Worm (Caenorhabditis elegans) whole organism, early embryonic: ENCODE results near the gene exc-7.

Experiments
- ama-1 ChIP-seq: fragments of 150-350 bp; optimal IDR thresholded peaks from 2 replicates; lab custom pipeline; 2014
- ets-7 ChIP-seq: sonication (generic microtip); optimal IDR thresholded peaks from 2 replicates; lab custom pipeline; 2016; ENCODE audit warnings: missing genotype, missing genetic modification characterization, missing compliant biosample characterization
- flt-1 ChIP-seq: fragments of 200-800 bp; sonication (Bioruptor generic); IDR thresholded peaks from 2 replicates; pipeline ENCODE4 v1.3.6; 2022; ENCODE audit warnings: missing genetic modification characterization, missing compliant biosample characterization

DNA sequence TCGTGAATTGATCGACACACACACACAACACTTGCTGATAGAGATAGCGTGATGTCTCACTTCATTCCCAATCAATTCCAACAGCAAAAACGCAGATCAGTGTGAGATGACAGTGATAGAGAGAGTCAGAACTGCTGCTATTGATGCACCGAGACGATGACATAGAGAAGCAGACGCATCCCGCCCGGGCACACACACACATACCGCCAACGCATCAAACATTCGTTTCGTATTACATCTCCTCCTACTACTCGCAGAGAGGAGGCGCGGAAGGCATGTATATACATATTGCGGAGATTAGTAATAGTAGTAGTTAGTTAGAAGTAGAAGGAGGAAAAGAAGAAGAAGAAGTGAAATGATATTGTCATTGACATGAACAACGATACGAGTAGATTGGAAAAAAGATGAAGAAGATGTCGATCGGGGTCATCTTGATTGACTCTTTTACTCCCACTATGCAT, 43.7 kb downstream of the exc-7 start:
- TF ChIP-seq ets-7 (tag; lab: Kevin White, UChicago) (no peak), flt-1 (GFP tag; lab: Robert Waterston, UW) (no peak), ama-1 (lab: Kevin White, UChicago) (no peak)
